Worm (Caenorhabditis elegans) whole organism, L3 larva: Measurements from ENCODE around the gene cpx-2.

Experiments used
- R02D3.7 ChIP-seq: fragments of 150-350 bp; optimal IDR thresholded peaks from 2 replicates; lab custom pipeline; 2014; ENCODE audit warnings: missing biosample characterization, missing genetic modification characterization
- ZK546.5 ChIP-seq: sonication (generic microtip); optimal IDR thresholded peaks from 2 replicates; lab custom pipeline; 2017; ENCODE audit warnings: missing biosample characterization, missing genetic modification characterization
- aly-2 ChIP-seq: fragments of 150-350 bp; optimal IDR thresholded peaks from 2 replicates; lab custom pipeline; 2014; ENCODE audit warnings: missing biosample characterization, missing genetic modification characterization
- ama-1 ChIP-seq: fragments of 150-350 bp; optimal IDR thresholded peaks from 2 replicates; lab custom pipeline; 2018
- ceh-16 ChIP-seq: sonication (generic microtip); optimal IDR thresholded peaks from 2 replicates; lab custom pipeline; 2017; ENCODE audit warnings: missing biosample characterization, missing genetic modification characterization
- ceh-28 ChIP-seq: fragments of 150-350 bp; optimal IDR thresholded peaks from 2 replicates; lab custom pipeline; 2014; ENCODE audit warnings: missing biosample characterization, missing genetic modification reagents, missing genetic modification characterization
- ceh-82 ChIP-seq: fragments of 150-350 bp; optimal IDR thresholded peaks from 2 replicates; lab custom pipeline; 2014; ENCODE audit warnings: missing biosample characterization, missing genetic modification characterization
- ceh-9 ChIP-seq: sonication (generic microtip); optimal IDR thresholded peaks from 2 replicates; lab custom pipeline; 2018; ENCODE audit warnings: missing biosample characterization, missing genetic modification characterization
- daf-12 ChIP-seq: fragments of 150-350 bp; optimal IDR thresholded peaks from 2 replicates; lab custom pipeline; 2014; ENCODE audit warnings: missing biosample characterization, missing genetic modification reagents, missing genetic modification characterization
- egl-27 ChIP-seq: sonication (generic microtip); optimal IDR thresholded peaks from 4 replicates; lab custom pipeline; 2017; ENCODE audit warnings: missing biosample characterization, missing genetic modification reagents, missing genetic modification characterization
- egl-5 ChIP-seq: fragments of 150-350 bp; optimal IDR thresholded peaks from 2 replicates; lab custom pipeline; 2017; ENCODE audit warnings: missing biosample characterization, missing genetic modification reagents, missing genetic modification characterization, inconsistent platforms
- elt-1 ChIP-seq: fragments of 150-350 bp; optimal IDR thresholded peaks from 2 replicates; lab custom pipeline; 2014; ENCODE audit warnings: missing biosample characterization, missing genetic modification characterization
- elt-2 ChIP-seq: sonication (generic microtip); optimal IDR thresholded peaks from 2 replicates; lab custom pipeline; 2016; ENCODE audit warnings: missing genetic modification reagents, mild to moderate bottlenecking, missing genetic modification characterization, missing compliant biosample characterization
- elt-3 ChIP-seq, 3 experiments: fragments of 150-350 bp in 1 of 3; sonication (generic microtip) in 2 of 3; optimal IDR thresholded peaks; 2 replicates in 2 of 3; 4 replicates in 1 of 3; lab custom pipeline; 2014 to 2017; ENCODE audit warnings: missing biosample characterization in 3 of 3, missing genetic modification characterization in 3 of 3
- eor-1 ChIP-seq, 2 experiments: fragments of 150-350 bp; optimal IDR thresholded peaks; 2 replicates each; lab custom pipeline; 2014 to 2018; ENCODE audit warnings: missing biosample characterization in 2 of 2, missing genetic modification characterization in 2 of 2
- fkh-10 ChIP-seq: sonication (generic microtip); optimal IDR thresholded peaks from 2 replicates; lab custom pipeline; 2017; ENCODE audit warnings: missing biosample characterization, missing genetic modification reagents, missing genetic modification characterization
- fos-1 ChIP-seq: fragments of 150-350 bp; optimal IDR thresholded peaks from 2 replicates; lab custom pipeline; 2014; ENCODE audit warnings: missing biosample characterization, missing genetic modification characterization
- hmg-11 ChIP-seq: sonication (generic microtip); optimal IDR thresholded peaks from 2 replicates; lab custom pipeline; 2016; ENCODE audit warnings: missing genetic modification characterization, missing compliant biosample characterization
- jun-1 ChIP-seq: fragments of 150-350 bp; optimal IDR thresholded peaks from 2 replicates; lab custom pipeline; 2014; ENCODE audit warnings: missing biosample characterization, missing genetic modification reagents, missing genetic modification characterization
- lin-15B ChIP-seq: fragments of 150-350 bp; optimal IDR thresholded peaks from 2 replicates; lab custom pipeline; 2014; ENCODE audit warnings: missing biosample characterization, missing genetic modification characterization
- lin-39 ChIP-seq: fragments of 150-350 bp; optimal IDR thresholded peaks from 2 replicates; lab custom pipeline; 2018; ENCODE audit warnings: missing biosample characterization, missing genetic modification reagents, missing genetic modification characterization
- lsy-12 ChIP-seq: sonication (generic microtip); optimal IDR thresholded peaks from 2 replicates; lab custom pipeline; 2016; ENCODE audit warnings: mild to moderate bottlenecking, missing genetic modification characterization, missing compliant biosample characterization
- mdl-1 ChIP-seq: fragments of 150-350 bp; optimal IDR thresholded peaks from 2 replicates; lab custom pipeline; 2014; ENCODE audit warnings: missing biosample characterization, missing genetic modification characterization
- mml-1 ChIP-seq: fragments of 150-350 bp; sonication (generic microtip); optimal IDR thresholded peaks from 3 replicates; lab custom pipeline; 2014; ENCODE audit warnings: missing biosample characterization, missing genetic modification characterization
- nfya-1 ChIP-seq: sonication (generic microtip); optimal IDR thresholded peaks from 2 replicates; lab custom pipeline; 2017; ENCODE audit warnings: missing genetic modification characterization, mild to moderate bottlenecking, missing compliant biosample characterization, antibody characterized with exemption, moderate library complexity; ENCODE audit not compliant: insufficient read depth
- nhr-11 ChIP-seq: fragments of 150-350 bp; optimal IDR thresholded peaks from 2 replicates; lab custom pipeline; 2014; ENCODE audit warnings: missing biosample characterization, missing genetic modification characterization
- nhr-12 ChIP-seq: fragments of 150-350 bp; optimal IDR thresholded peaks from 2 replicates; lab custom pipeline; 2014; ENCODE audit warnings: missing biosample characterization, missing genetic modification characterization
- nhr-23 ChIP-seq: fragments of 150-350 bp; optimal IDR thresholded peaks from 2 replicates; lab custom pipeline; 2014; ENCODE audit warnings: missing biosample characterization, missing genetic modification reagents, missing genetic modification characterization
- nhr-237 ChIP-seq: fragments of 150-350 bp; optimal IDR thresholded peaks from 2 replicates; lab custom pipeline; 2014; ENCODE audit warnings: missing biosample characterization, missing genetic modification characterization
- nhr-25 ChIP-seq: sonication (generic microtip); optimal IDR thresholded peaks from 2 replicates; lab custom pipeline; 2017; ENCODE audit warnings: missing biosample characterization, missing genetic modification characterization
- nhr-43 ChIP-seq: sonication (generic microtip); optimal IDR thresholded peaks from 2 replicates; lab custom pipeline; 2016; ENCODE audit warnings: mild to moderate bottlenecking, missing genetic modification characterization, missing compliant biosample characterization; ENCODE audit not compliant: poor library complexity, severe bottlenecking
- nhr-67 ChIP-seq: fragments of 150-350 bp; optimal IDR thresholded peaks from 2 replicates; lab custom pipeline; 2014; ENCODE audit warnings: missing biosample characterization, missing genetic modification characterization
- nhr-76 ChIP-seq: fragments of 150-350 bp; sonication (generic microtip); optimal IDR thresholded peaks from 5 replicates; lab custom pipeline; 2014; ENCODE audit warnings: missing biosample characterization, missing genetic modification characterization
- nhr-77 ChIP-seq: fragments of 150-350 bp; optimal IDR thresholded peaks from 2 replicates; lab custom pipeline; 2014; ENCODE audit warnings: missing biosample characterization, missing genetic modification characterization
- pha-4 ChIP-seq: fragments of 150-350 bp; optimal IDR thresholded peaks from 2 replicates; lab custom pipeline; 2014; ENCODE audit warnings: missing biosample characterization, missing genetic modification reagents, missing genetic modification characterization
- sea-2 ChIP-seq: fragments of 150-350 bp; sonication (generic microtip); optimal IDR thresholded peaks from 4 replicates; lab custom pipeline; 2014; ENCODE audit warnings: missing biosample characterization, missing genetic modification reagents, missing genetic modification characterization
- skn-1 ChIP-seq: fragments of 150-350 bp; optimal IDR thresholded peaks from 2 replicates; lab custom pipeline; 2014; ENCODE audit warnings: missing biosample characterization, missing genetic modification characterization
- snpc-4 ChIP-seq: fragments of 150-350 bp; optimal IDR thresholded peaks from 2 replicates; lab custom pipeline; 2014; ENCODE audit warnings: missing biosample characterization, missing genetic modification characterization
- unc-39 ChIP-seq: sonication (generic microtip); optimal IDR thresholded peaks from 4 replicates; lab custom pipeline; 2017; ENCODE audit warnings: missing biosample characterization, missing genetic modification characterization
- unc-62 ChIP-seq: fragments of 150-350 bp; sonication (generic microtip); optimal IDR thresholded peaks from 4 replicates; lab custom pipeline; 2014; ENCODE audit warnings: missing biosample characterization, missing genetic modification reagents, missing genetic modification characterization
- zag-1 ChIP-seq: fragments of 150-350 bp; optimal IDR thresholded peaks from 2 replicates; lab custom pipeline; 2014; ENCODE audit warnings: missing biosample characterization, missing genetic modification characterization
- ztf-11 ChIP-seq: fragments of 150-350 bp; optimal IDR thresholded peaks from 2 replicates; lab custom pipeline; 2014; ENCODE audit warnings: missing biosample characterization, missing genetic modification characterization
- ztf-4 ChIP-seq: fragments of 150-350 bp; optimal IDR thresholded peaks from 2 replicates; lab custom pipeline; 2014; ENCODE audit warnings: missing biosample characterization, missing genetic modification characterization

Gene cpx-2

ce11 chrX:13112664-13113063, 41.6 kb upstream of the cpx-2 start:
- TF ChIP-seq zag-1 (tag; lab: Kevin White, UChicago) (no peak), ama-1 (lab: Kevin White, UChicago) (no peak), mdl-1 (no peak), elt-3 (tag; optimal IDR thresholded peaks at IDR 0.05; lab: Kevin White, UChicago) (peak in 1 of 3 experiments; percentile 48)
- TF ChIP-seq, all 47 proteins: peak for 1

- TF ChIP-seq nhr-25 = peak; percentile 72
- no peak for TF ChIP-seq nhr-76 (tag; lab: Kevin White, UChicago)
Measured at ce11 chrX:13110004-13110403, 39.0 kb upstream of the cpx-2 start.

ce11 chrX:13108664-13109063, 37.6 kb upstream of the cpx-2 start:
- TF ChIP-seq nhr-11 (tag; lab: Kevin White, UChicago) = no peak
- TF ChIP-seq elt-2 (tag; lab: Kevin White, UChicago) = peak; percentile 11
- TF ChIP-seq egl-5 (tag; lab: Kevin White, UChicago) = peak; percentile 9
- peak; percentile 94 for TF ChIP-seq ama-1 (lab: Kevin White, UChicago)
- TF ChIP-seq egl-27 = no peak
- no peak for TF ChIP-seq nhr-237 (tag; lab: Kevin White, UChicago)
- TF ChIP-seq, all 47 proteins: peak for 3

ce11 chrX:13106177-13106761, 35.2 kb upstream of the cpx-2 start:
- TF ChIP-seq elt-2 (tag; lab: Kevin White, UChicago) = peak; percentile 80
- TF ChIP-seq nhr-43 = no peak
- peak; percentile 7 for TF ChIP-seq jun-1 (tag; lab: Kevin White, UChicago)
- no peak for TF ChIP-seq egl-27
- TF ChIP-seq nfya-1 (tag; lab: Kevin White, UChicago) = peak; percentile 22
- no peak for TF ChIP-seq unc-39
- TF ChIP-seq aly-2 (tag; lab: Kevin White, UChicago) = no peak
- TF ChIP-seq daf-12 (tag; lab: Kevin White, UChicago) = no peak
- TF ChIP-seq nhr-11 (tag; lab: Kevin White, UChicago) = no peak
- no peak for TF ChIP-seq ceh-9 (tag; lab: Kevin White, UChicago)
- no peak for TF ChIP-seq ZK546.5 (tag; lab: Kevin White, UChicago)
- TF ChIP-seq nhr-77 = no peak
- TF ChIP-seq fos-1 = no peak
- TF ChIP-seq nhr-25 = no peak
- no peak for TF ChIP-seq ceh-16 (tag; lab: Kevin White, UChicago)
- no peak for TF ChIP-seq nhr-12 (tag; lab: Kevin White, UChicago)
- no peak for TF ChIP-seq ztf-4 (tag; lab: Kevin White, UChicago)
- TF ChIP-seq ceh-28 (tag; lab: Kevin White, UChicago) = no peak
- no peak for TF ChIP-seq eor-1 (tag; optimal IDR thresholded peaks at IDR 0.05; lab: Kevin White, UChicago)
- no peak for TF ChIP-seq fkh-10 (GFP tag; lab: Kevin White, UChicago)
- TF ChIP-seq zag-1 (tag; lab: Kevin White, UChicago) = no peak
- no peak for TF ChIP-seq lin-39 (tag; lab: Kevin White, UChicago)
- no peak for TF ChIP-seq elt-1 (tag; lab: Kevin White, UChicago)

ce11 chrX:13104966-13105365, 33.9 kb upstream of the cpx-2 start, which contains the start of gene F17H10.1:
Gene F17H10.1, plus strand, starts transcription at chrX:13105241.
- TF ChIP-seq ztf-4 (tag; lab: Kevin White, UChicago) (no peak), lin-15B (peak; percentile 50), egl-27 (peak; percentile 48), ZK546.5 (tag; lab: Kevin White, UChicago) (no peak), hmg-11 (tag; lab: Kevin White, UChicago) (no peak), nhr-77 (no peak), pha-4 (peak; percentile 80), snpc-4 (peak; percentile 53), elt-1 (tag; lab: Kevin White, UChicago) (no peak), fkh-10 (GFP tag; lab: Kevin White, UChicago) (no peak), ztf-11 (tag; lab: Kevin White, UChicago) (no peak), skn-1 (no peak), mdl-1 (peak; percentile 92), ceh-28 (tag; lab: Kevin White, UChicago) (no peak), nhr-25 (peak; percentile 65), lsy-12 (tag; lab: Kevin White, UChicago) (peak; percentile 62), ceh-82 (tag; lab: Kevin White, UChicago) (no peak), mml-1 (tag; lab: Kevin White, UChicago) (no peak), sea-2 (GFP tag; lab: Kevin White, UChicago) (no peak), R02D3.7 (no peak), nhr-11 (tag; lab: Kevin White, UChicago) (no peak), eor-1 (tag; optimal IDR thresholded peaks at IDR 0.05; lab: Kevin White, UChicago) (no peak), nhr-23 (tag; lab: Kevin White, UChicago) (peak; percentile 79), aly-2 (tag; lab: Kevin White, UChicago) (no peak), nhr-12 (tag; lab: Kevin White, UChicago) (no peak), zag-1 (tag; lab: Kevin White, UChicago) (no peak), unc-62 (no peak), nhr-237 (tag; lab: Kevin White, UChicago) (no peak), ama-1 (lab: Kevin White, UChicago) (peak; percentile 70), nfya-1 (tag; lab: Kevin White, UChicago) (no peak), elt-3 (tag; optimal IDR thresholded peaks at IDR 0.05; lab: Kevin White, UChicago) (peak in 1 of 3 experiments; percentile 80), nhr-67 (no peak)
